Worm (Caenorhabditis elegans) whole organism, mixed stage, embryonic: ENCODE measurements around the gene str-231.
A peak's percentile ranks its signal among the peaks of the same experiment; 100 is the strongest.
"Not testable (repeated sequence)": the region's sequence is repeated elsewhere in the genome, so short reads cannot be mapped to it uniquely, and the experiment has no call there.

Source experiments
- bed-3 ChIP-seq: fragments of 200-800 bp; sonication (Bioruptor generic); optimal IDR thresholded peaks from 3 replicates; lab custom pipeline; 2018; ENCODE audit warnings: mild to moderate bottlenecking, missing genetic modification characterization, moderate library complexity, missing compliant biosample characterization
- blmp-1 ChIP-seq: fragments of 150-350 bp; optimal IDR thresholded peaks from 2 replicates; lab custom pipeline; 2014; ENCODE audit warnings: missing biosample characterization, missing genetic modification characterization
- ceh-39 ChIP-seq: fragments of 150-350 bp; optimal IDR thresholded peaks from 2 replicates; lab custom pipeline; 2014; ENCODE audit warnings: missing biosample characterization, missing genetic modification characterization
- ceh-43 ChIP-seq: fragments of 200-800 bp; sonication (Bioruptor generic); optimal IDR thresholded peaks from 2 replicates; lab custom pipeline; 2018; ENCODE audit warnings: mild to moderate bottlenecking, missing genetic modification characterization, moderate library complexity, missing compliant biosample characterization
- ceh-83 ChIP-seq: fragments of 200-800 bp; sonication (Bioruptor generic); optimal IDR thresholded peaks from 2 replicates; lab custom pipeline; 2018; ENCODE audit warnings: mild to moderate bottlenecking, missing genetic modification characterization, missing compliant biosample characterization
- ces-1 ChIP-seq: fragments of 150-350 bp; optimal IDR thresholded peaks from 2 replicates; lab custom pipeline; 2014; ENCODE audit warnings: missing biosample characterization, missing genetic modification reagents, missing genetic modification characterization
- cnd-1 ChIP-seq: fragments of 200-800 bp; sonication (Bioruptor generic); optimal IDR thresholded peaks from 2 replicates; lab custom pipeline; 2018; ENCODE audit warnings: mild to moderate bottlenecking, missing genetic modification characterization, missing compliant biosample characterization
- elt-3 ChIP-seq: fragments of 150-350 bp; optimal IDR thresholded peaks from 2 replicates; lab custom pipeline; 2014; ENCODE audit warnings: missing biosample characterization, missing genetic modification characterization
- flh-1 ChIP-seq: fragments of 200-800 bp; sonication (Bioruptor generic); optimal IDR thresholded peaks from 2 replicates; lab custom pipeline; 2018; ENCODE audit warnings: mild to moderate bottlenecking, missing genetic modification characterization, moderate library complexity, missing compliant biosample characterization
- ham-2 ChIP-seq: fragments of 200-800 bp; sonication (Bioruptor generic); optimal IDR thresholded peaks from 2 replicates; lab custom pipeline; 2018; ENCODE audit warnings: mild to moderate bottlenecking, missing genetic modification characterization, missing compliant biosample characterization
- lin-13 ChIP-seq: fragments of 150-350 bp; optimal IDR thresholded peaks from 2 replicates; lab custom pipeline; 2014; ENCODE audit warnings: missing biosample characterization, missing genetic modification characterization
- lin-32 ChIP-seq: fragments of 200-800 bp; sonication (Bioruptor generic); optimal IDR thresholded peaks from 2 replicates; lab custom pipeline; 2018; ENCODE audit warnings: mild to moderate bottlenecking, missing genetic modification characterization, missing compliant biosample characterization
- lsy-2 ChIP-seq: fragments of 150-350 bp; optimal IDR thresholded peaks from 2 replicates; lab custom pipeline; 2014; ENCODE audit warnings: missing biosample characterization, missing genetic modification characterization
- mab-5 ChIP-seq: fragments of 150-350 bp; optimal IDR thresholded peaks from 2 replicates; lab custom pipeline; 2014; ENCODE audit warnings: missing biosample characterization, missing genetic modification characterization
- mep-1 ChIP-seq: fragments of 150-350 bp; optimal IDR thresholded peaks from 2 replicates; lab custom pipeline; 2017; ENCODE audit warnings: missing biosample characterization, missing genetic modification reagents, missing genetic modification characterization, inconsistent platforms
- nhr-2 ChIP-seq: fragments of 150-350 bp; optimal IDR thresholded peaks from 2 replicates; lab custom pipeline; 2014; ENCODE audit warnings: missing biosample characterization, missing genetic modification characterization
- nhr-237 ChIP-seq: fragments of 150-350 bp; optimal IDR thresholded peaks from 2 replicates; lab custom pipeline; 2014; ENCODE audit warnings: missing biosample characterization, missing genetic modification characterization
- nhr-28 ChIP-seq: fragments of 150-350 bp; optimal IDR thresholded peaks from 2 replicates; lab custom pipeline; 2014; ENCODE audit warnings: missing biosample characterization, missing genetic modification characterization
- nhr-76 ChIP-seq: sonication (generic microtip); optimal IDR thresholded peaks from 2 replicates; lab custom pipeline; 2017; ENCODE audit warnings: missing biosample characterization, missing genetic modification characterization
- pha-4 ChIP-seq: fragments of 150-350 bp; optimal IDR thresholded peaks from 2 replicates; lab custom pipeline; 2018; ENCODE audit warnings: missing biosample characterization, missing genetic modification reagents, missing genetic modification characterization
- sem-2 ChIP-seq: fragments of 200-800 bp; sonication (Bioruptor generic); optimal IDR thresholded peaks from 2 replicates; lab custom pipeline; 2018; ENCODE audit warnings: mild to moderate bottlenecking, missing genetic modification characterization, missing compliant biosample characterization
- snpc-4 ChIP-seq: fragments of 150-350 bp; optimal IDR thresholded peaks from 2 replicates; lab custom pipeline; 2014; ENCODE audit warnings: missing biosample characterization, missing genetic modification characterization
- sptf-1 ChIP-seq: sonication (generic microtip); optimal IDR thresholded peaks from 2 replicates; lab custom pipeline; 2017; ENCODE audit warnings: mild to moderate bottlenecking, missing genetic modification characterization, moderate library complexity, missing compliant biosample characterization
- tbx-8 ChIP-seq: fragments of 200-800 bp; sonication (Bioruptor generic); optimal IDR thresholded peaks from 2 replicates; lab custom pipeline; 2018; ENCODE audit warnings: mild to moderate bottlenecking, missing genetic modification characterization, moderate library complexity, missing compliant biosample characterization
- unc-120 ChIP-seq: sonication (generic microtip); optimal IDR thresholded peaks from 2 replicates; lab custom pipeline; 2017; ENCODE audit warnings: missing genetic modification characterization, missing compliant biosample characterization; ENCODE audit not compliant: poor library complexity, severe bottlenecking
- unc-39 ChIP-seq: fragments of 150-350 bp; optimal IDR thresholded peaks from 2 replicates; lab custom pipeline; 2014; ENCODE audit warnings: missing biosample characterization, missing genetic modification characterization
- unc-62 ChIP-seq: fragments of 150-350 bp; optimal IDR thresholded peaks from 2 replicates; lab custom pipeline; 2014; ENCODE audit warnings: missing biosample characterization, missing genetic modification reagents, missing genetic modification characterization
- zip-8 ChIP-seq: fragments of 150-350 bp; optimal IDR thresholded peaks from 2 replicates; lab custom pipeline; 2014; ENCODE audit warnings: missing biosample characterization, missing genetic modification characterization
- ztf-11 ChIP-seq: fragments of 150-350 bp; optimal IDR thresholded peaks from 2 replicates; lab custom pipeline; 2014; ENCODE audit warnings: missing biosample characterization, missing genetic modification characterization

Gene str-231

DNA sequence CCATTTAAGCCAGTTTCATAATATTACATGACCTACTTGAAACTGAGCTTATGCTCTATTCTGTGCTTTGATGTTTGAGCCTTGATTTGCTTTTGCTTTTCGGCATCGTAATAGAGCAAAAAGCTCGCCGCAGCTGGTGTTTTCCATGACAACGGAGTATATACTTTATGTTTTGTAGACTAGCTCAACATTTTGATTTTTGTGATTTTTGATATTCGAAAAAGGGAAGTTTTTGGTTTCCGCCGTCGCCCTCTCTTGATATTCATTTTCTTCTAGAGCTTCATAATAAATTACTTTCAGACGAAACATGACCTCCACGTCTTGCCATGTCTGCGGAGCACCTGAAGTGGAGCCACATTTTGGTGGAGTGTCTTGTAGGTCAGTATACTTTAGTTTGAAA is 5.1 kb downstream of the str-231 start, which contains the start of gene nhr-63:
Gene nhr-63 (plus strand): TSS at position 301 of the 400 bp plus-strand sequence.
- no peak for TF ChIP-seq zip-8 (tag; lab: Kevin White, UChicago)
- no peak for TF ChIP-seq nhr-76
- TF ChIP-seq ceh-43: no peak
- TF ChIP-seq elt-3 (tag; lab: Kevin White, UChicago): no peak
- TF ChIP-seq snpc-4 (tag; lab: Kevin White, UChicago): no peak
- no peak for TF ChIP-seq bed-3
- TF ChIP-seq sem-2 (GFP tag; lab: Kevin White, UChicago): no peak
- no peak for TF ChIP-seq lin-32 (GFP tag; lab: Kevin White, UChicago)
- TF ChIP-seq sptf-1 (tag; lab: Kevin White, UChicago): no peak
- TF ChIP-seq ceh-39: no peak
- TF ChIP-seq unc-39 (tag; lab: Kevin White, UChicago): no peak
- TF ChIP-seq unc-120: no peak
- TF ChIP-seq flh-1 (GFP tag; lab: Kevin White, UChicago): no peak
- TF ChIP-seq nhr-28 (tag; lab: Kevin White, UChicago): no peak
- TF ChIP-seq unc-62: no peak
- TF ChIP-seq ces-1 (GFP tag; lab: Kevin White, UChicago): no peak
- TF ChIP-seq mep-1 (tag; lab: Kevin White, UChicago): no peak
- no peak for TF ChIP-seq mab-5 (tag; lab: Kevin White, UChicago)

- TF ChIP-seq ceh-43: no peak
- TF ChIP-seq pha-4 (tag; lab: Kevin White, UChicago): peak; percentile 36
These were observed 7.0 kb downstream of the str-231 start, which contains the start of gene nhr-50 for ce11 chrV:16000433-16000832. Gene nhr-50, minus strand, starts transcription at chrV:16000631.

DNA sequence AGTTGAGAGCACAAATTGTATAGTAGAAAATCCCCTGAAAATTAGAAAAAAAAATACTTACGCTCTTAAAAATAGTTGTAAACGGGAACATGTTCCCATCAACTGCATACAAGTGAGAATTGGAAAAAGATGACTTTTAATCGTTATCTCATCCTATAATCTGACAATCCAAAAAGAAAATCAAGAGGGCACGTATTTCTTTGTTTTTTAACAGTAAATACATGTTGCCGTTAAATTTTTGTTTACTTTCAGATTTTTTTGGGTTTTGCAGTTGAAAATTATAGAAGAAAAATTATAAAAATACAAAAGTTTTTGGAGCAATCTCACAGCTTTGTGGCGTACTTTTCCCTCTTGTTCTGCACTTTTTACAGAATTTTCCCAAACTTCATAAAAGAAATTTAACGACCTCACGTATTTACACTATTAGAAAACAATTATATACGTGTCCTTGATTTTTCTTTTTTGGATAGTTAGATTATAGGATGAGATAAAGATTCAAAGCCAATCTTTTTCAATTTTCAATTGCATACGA is 10.7 kb downstream of the str-231 start, which contains the start of the genes C06C6.9 and C06C6.8:
Gene C06C6.9 (minus strand): TSS at position 101 of the 532 bp plus-strand sequence.
Gene C06C6.8 (plus strand): TSS at position 482 of the 532 bp plus-strand sequence.
- TF ChIP-seq lin-13 (tag; lab: Kevin White, UChicago): no peak
- no peak for TF ChIP-seq zip-8 (tag; lab: Kevin White, UChicago)
- no peak for TF ChIP-seq blmp-1 (tag; lab: Kevin White, UChicago)
- no peak for TF ChIP-seq unc-62
- no peak for TF ChIP-seq ces-1 (GFP tag; lab: Kevin White, UChicago)
- TF ChIP-seq lsy-2 (tag; lab: Kevin White, UChicago): no peak
- TF ChIP-seq pha-4 (tag; lab: Kevin White, UChicago): no peak
- TF ChIP-seq ztf-11 (tag; lab: Kevin White, UChicago): no peak
- TF ChIP-seq nhr-2 (tag; lab: Kevin White, UChicago): no peak
- no peak for TF ChIP-seq mep-1 (tag; lab: Kevin White, UChicago)
- no peak for TF ChIP-seq cnd-1

ce11 chrV:15991850-15992249 is 15.6 kb downstream of the str-231 start, which contains the start of gene C06C6.7:
Gene C06C6.7, plus strand, starts transcription at chrV:15992150.
- not testable (repeated sequence) for TF ChIP-seq zip-8 (tag; lab: Kevin White, UChicago); nhr-76; nhr-237 (tag; lab: Kevin White, UChicago)

- TF ChIP-seq nhr-237 (tag; lab: Kevin White, UChicago) (no peak), cnd-1 (no peak), unc-62 (no peak), pha-4 (tag; lab: Kevin White, UChicago) (no peak), ham-2 (no peak), flh-1 (GFP tag; lab: Kevin White, UChicago) (no peak)
These were observed 19.3 kb downstream of the str-231 start, which contains the start of gene F36G9.15 for ce11 chrV:15988074-15988473. Gene F36G9.15, minus strand, starts transcription at chrV:15988174.

- TF ChIP-seq tbx-8 (GFP tag; lab: Kevin White, UChicago) (no peak), ceh-83 (GFP tag; lab: Kevin White, UChicago) (no peak), blmp-1 (tag; lab: Kevin White, UChicago) (no peak), ceh-39 (no peak), pha-4 (tag; lab: Kevin White, UChicago) (no peak), bed-3 (no peak), mab-5 (tag; lab: Kevin White, UChicago) (no peak), mep-1 (tag; lab: Kevin White, UChicago) (no peak), unc-39 (tag; lab: Kevin White, UChicago) (no peak), nhr-237 (tag; lab: Kevin White, UChicago) (no peak), nhr-28 (tag; lab: Kevin White, UChicago) (no peak)
- TF ChIP-seq, all 35 proteins: peak for 0
These were observed 24.6 kb downstream of the str-231 start, which contains the start of the genes fbxa-99 and F36G9.13 for ce11 chrV:15982733-15983344. Gene fbxa-99, minus strand, starts transcription at chrV:15982854. Gene F36G9.13, plus strand, starts transcription at chrV:15983294.
